Worm (Caenorhabditis elegans) whole organism, L4/young adult: ENCODE measurements around the gene F52C6.2.
"Not testable (repeated sequence)": the region's sequence is repeated elsewhere in the genome, so short reads cannot be mapped to it uniquely, and the experiment has no call there.

Source experiments
- W03F9.2 ChIP-seq: fragments of 150-350 bp; optimal IDR thresholded peaks from 2 replicates; lab custom pipeline; 2014; ENCODE audit warnings: missing biosample characterization, missing genetic modification characterization
- dao-5 ChIP-seq: sonication (generic microtip); optimal IDR thresholded peaks from 2 replicates; lab custom pipeline; 2016; ENCODE audit warnings: missing genotype, missing genetic modification characterization, moderate library complexity, missing compliant biosample characterization
- him-1 ChIP-seq: sonication (generic microtip); optimal IDR thresholded peaks from 2 replicates; lab custom pipeline; 2016; ENCODE audit warnings: missing genotype, missing genetic modification reagents, missing genetic modification characterization, missing compliant biosample characterization

The F52C6.2 gene

DNA sequence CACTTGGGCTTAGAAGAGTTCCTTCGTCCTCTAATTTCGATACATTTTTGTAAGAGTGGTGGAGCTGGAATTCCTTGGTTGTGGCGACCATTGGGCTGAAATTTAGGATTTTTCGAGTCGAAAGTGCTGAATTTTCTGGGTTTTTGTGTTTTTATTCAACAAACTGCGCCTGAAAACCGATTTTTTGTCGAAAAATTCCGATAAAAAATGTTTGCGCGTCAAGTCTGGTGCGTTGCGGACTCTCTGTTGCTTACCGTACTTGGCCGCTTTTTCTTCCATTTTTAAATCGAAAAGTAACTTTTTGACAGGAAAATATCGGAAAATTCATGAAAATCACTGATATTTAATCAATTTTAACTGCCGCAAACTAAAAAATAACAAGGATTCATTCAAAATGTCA is 8.4 kb upstream of the F52C6.2 start, which contains the start of gene bath-4:
Gene bath-4 (minus strand): TSS at position 101 of the 400 bp plus-strand sequence.
- no peak for TF ChIP-seq W03F9.2 (tag; lab: Kevin White, UChicago)
- TF ChIP-seq dao-5 (tag; lab: Kevin White, UChicago): no peak
- TF ChIP-seq him-1 (tag; lab: Kevin White, UChicago): no peak

DNA sequence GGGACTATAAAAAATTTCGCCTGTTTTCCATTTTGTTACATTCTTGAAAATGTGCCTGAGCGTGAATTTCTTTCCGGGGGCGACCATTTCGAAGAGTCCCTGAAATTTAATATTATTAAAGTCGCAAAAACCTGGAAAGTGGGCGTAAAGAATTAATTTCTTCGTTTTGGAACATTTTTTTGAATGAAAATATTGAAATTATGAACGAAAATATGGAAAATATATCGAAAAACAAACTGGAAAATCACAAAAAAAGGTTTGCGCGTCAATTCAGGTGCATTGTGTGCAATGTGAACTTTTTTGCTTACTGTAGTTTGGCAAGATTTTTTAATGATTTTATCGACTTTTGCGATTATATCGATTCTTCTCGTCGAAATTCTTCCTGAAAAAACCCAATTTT is 5.2 kb upstream of the F52C6.2 start, which contains the start of gene bath-7:
Gene bath-7 (minus strand): TSS at position 101 of the 400 bp plus-strand sequence.
- TF ChIP-seq him-1 (tag; lab: Kevin White, UChicago): no peak
- TF ChIP-seq dao-5 (tag; lab: Kevin White, UChicago): no peak
- no peak for TF ChIP-seq W03F9.2 (tag; lab: Kevin White, UChicago)

DNA sequence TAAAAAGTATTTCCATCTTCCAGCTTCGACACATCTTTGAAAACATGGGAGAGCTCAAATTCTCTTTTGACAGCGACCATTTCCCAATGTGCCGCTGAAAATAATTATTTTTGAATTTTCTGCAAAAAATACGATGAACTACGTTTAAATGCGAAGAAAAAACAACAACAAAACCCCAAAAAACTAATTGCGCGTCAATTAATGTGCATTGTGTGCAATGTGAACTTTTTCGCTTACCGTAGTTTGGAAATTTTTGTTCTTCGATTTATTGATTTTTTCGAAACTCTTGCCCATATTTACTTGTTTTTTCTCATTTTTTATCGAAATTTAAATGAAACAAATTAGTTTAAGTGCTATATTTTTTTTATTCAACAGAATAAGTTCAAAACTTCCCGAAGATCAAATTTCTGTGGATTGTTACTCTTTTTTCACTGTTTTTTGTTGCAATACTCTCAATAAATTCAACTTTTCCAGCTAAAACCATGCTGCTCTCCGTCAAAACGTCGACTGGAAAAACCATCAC is 3.5 kb upstream of the F52C6.2 start, which contains the start of the genes bath-2 and F52C6.4:
Gene bath-2 (minus strand): TSS at position 101 of the 523 bp plus-strand sequence.
Gene F52C6.4 (plus strand): TSS at position 473 of the 523 bp plus-strand sequence.
- no peak for TF ChIP-seq dao-5 (tag; lab: Kevin White, UChicago)
- TF ChIP-seq W03F9.2 (tag; lab: Kevin White, UChicago): no peak
- no peak for TF ChIP-seq him-1 (tag; lab: Kevin White, UChicago)

DNA sequence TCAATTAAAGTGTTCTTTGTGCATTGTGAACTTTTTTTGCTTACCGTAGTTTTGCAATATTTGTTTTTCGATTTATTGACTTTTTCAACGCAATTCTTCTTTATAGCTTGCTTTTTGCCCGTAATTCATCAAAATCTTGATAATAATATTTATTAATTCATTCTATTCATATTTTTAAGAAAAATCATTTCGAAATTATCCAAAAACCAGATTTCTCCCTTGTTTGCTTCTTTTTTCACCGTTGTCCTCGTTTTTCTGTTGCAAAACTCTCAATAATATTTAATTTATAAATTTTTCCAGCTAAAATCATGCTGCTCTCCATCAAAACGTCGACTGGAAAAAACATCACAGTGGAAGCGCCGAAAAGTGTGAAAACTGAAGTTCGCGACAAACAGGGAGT is 1.8 kb upstream of the F52C6.2 start, which contains the start of gene F52C6.3:
Gene F52C6.3 (plus strand): TSS at position 301 of the 400 bp plus-strand sequence.
- TF ChIP-seq dao-5 (tag; lab: Kevin White, UChicago) (no peak), him-1 (tag; lab: Kevin White, UChicago) (no peak), W03F9.2 (tag; lab: Kevin White, UChicago) (no peak)

DNA sequence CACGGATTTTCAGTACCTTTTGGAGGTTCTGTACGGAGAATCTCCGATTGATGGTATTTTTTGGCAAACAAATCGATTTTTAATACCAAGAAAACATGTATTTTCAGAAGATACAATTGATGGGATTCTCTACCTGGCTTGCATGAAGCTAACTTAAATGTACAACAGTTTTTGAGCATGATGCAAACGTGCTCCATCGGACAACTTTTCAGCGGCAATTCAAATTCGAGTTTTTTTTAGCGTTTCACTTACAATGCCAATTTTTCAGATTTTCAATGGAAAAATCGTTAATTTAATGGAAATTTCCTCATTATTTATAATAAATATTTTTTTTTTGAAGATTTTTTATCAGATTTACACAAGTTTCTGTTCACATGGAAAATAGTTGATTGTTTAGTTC is 2.3 kb downstream of the F52C6.2 start:
- TF ChIP-seq W03F9.2 (tag; lab: Kevin White, UChicago) (no peak), dao-5 (tag; lab: Kevin White, UChicago) (no peak), him-1 (tag; lab: Kevin White, UChicago) (no peak)

DNA sequence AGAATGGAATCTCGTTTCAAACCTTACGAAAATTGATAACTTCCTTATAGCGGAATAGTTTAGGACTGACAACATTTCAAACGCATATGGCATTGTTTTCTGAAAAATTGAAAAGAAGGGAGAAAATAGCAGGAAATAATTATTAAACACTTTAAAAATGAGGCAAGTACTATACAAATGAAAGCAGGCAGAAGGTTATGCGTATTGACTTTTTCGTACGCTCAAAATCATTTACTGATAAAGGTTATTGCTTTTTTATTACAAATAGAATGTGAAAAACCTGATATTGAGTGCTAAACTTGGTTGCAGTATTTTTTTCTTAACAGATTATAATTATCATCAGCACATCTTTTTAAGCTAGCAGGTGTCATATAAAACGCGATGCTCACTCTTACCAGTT is 13.4 kb downstream of the F52C6.2 start, which contains the start of gene ZK250.13:
Gene ZK250.13 (minus strand): TSS at position 101 of the 400 bp plus-strand sequence.
- TF ChIP-seq him-1 (tag; lab: Kevin White, UChicago) (no peak), dao-5 (tag; lab: Kevin White, UChicago) (no peak), W03F9.2 (tag; lab: Kevin White, UChicago) (no peak)

DNA sequence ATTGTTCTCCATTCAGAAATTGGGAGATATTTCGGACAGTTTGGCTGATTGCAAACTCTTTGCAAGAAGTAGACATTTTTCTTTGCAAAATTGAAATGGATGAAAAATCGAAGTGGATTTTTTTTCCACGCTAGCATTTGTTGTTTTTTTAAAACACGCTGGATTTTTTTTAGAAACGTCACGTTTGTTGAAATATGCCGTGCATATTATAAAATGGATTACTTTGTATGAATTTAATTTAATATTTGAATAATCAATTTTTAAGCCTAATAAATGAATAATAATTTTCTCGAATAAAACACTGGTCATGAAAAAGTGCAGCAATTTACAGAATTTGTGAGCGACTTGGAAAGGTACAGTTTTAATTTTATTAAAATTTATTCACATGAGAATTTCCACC is 18.8 kb downstream of the F52C6.2 start, which contains the start of gene ZK250.14:
Gene ZK250.14 (minus strand): TSS at position 101 of the 400 bp plus-strand sequence.
- TF ChIP-seq dao-5 (tag; lab: Kevin White, UChicago): no peak
- TF ChIP-seq W03F9.2 (tag; lab: Kevin White, UChicago): no peak
- TF ChIP-seq him-1 (tag; lab: Kevin White, UChicago): no peak

DNA sequence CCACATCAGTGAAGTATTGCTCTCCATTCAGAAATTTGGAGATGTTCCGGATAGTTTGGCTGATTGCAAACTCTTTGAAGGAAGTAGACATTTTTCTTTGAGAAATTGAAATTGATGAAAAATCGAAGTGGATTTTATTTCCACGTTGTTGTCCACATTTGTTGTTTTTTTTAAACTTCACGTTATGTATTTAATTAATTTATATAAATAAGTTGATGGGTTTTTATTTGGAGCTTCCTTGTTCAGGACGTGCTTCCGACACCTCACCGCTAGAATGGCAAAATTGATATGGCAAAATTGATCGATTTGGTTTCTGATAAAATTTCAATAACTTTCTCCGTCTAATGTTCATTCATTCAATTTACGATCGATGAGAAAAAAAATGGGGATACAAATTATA is 20.2 kb downstream of the F52C6.2 start, which contains the start of gene math-48:
Gene math-48 (minus strand): TSS at position 101 of the 400 bp plus-strand sequence.
- no peak for TF ChIP-seq dao-5 (tag; lab: Kevin White, UChicago)
- no peak for TF ChIP-seq him-1 (tag; lab: Kevin White, UChicago)
- no peak for TF ChIP-seq W03F9.2 (tag; lab: Kevin White, UChicago)

DNA sequence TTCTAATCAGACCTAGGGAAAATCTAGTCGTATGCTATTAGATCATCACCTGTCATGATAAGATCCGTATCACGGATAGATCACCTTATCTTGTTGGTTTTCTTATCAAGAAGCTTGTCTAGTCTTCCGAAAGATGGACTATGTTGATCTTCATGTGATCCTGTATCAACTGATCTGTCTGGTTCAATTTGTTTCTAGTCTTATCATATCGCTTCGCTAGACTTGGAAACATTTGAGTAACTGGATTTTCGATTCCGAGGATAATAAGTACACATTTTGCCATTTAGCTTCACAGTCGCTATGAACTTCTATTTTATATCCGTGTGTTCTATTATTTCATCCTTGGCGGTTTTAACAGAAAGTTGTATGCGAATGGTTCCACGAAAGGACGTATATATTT is 22.1 kb downstream of the F52C6.2 start, which contains the start of gene ZK250.2:
Gene ZK250.2 (plus strand): TSS at position 301 of the 400 bp plus-strand sequence.
- TF ChIP-seq dao-5, W03F9.2, him-1 (tag; lab: Kevin White, UChicago): not testable (repeated sequence)

DNA sequence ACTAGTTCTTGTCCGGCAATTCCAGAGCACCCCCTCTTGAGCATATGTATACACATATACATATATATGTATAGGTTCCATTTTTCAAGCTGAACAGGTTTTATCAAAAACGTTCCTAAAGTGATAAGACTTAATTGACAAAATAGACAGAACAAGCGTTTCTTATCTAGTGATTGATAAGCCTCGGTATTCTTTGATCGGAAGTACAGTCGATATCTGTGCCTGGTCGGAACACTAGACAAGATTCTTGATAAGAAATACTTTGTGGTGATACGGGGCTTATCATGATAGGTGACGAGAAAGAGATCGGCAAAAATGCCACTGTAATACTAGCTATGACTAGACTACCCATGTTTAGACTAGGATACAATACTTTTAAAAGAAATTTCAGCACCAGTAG is 22.9 kb downstream of the F52C6.2 start:
- TF ChIP-seq him-1 (tag; lab: Kevin White, UChicago): no peak
- TF ChIP-seq W03F9.2 (tag; lab: Kevin White, UChicago): no peak
- no peak for TF ChIP-seq dao-5 (tag; lab: Kevin White, UChicago)

DNA sequence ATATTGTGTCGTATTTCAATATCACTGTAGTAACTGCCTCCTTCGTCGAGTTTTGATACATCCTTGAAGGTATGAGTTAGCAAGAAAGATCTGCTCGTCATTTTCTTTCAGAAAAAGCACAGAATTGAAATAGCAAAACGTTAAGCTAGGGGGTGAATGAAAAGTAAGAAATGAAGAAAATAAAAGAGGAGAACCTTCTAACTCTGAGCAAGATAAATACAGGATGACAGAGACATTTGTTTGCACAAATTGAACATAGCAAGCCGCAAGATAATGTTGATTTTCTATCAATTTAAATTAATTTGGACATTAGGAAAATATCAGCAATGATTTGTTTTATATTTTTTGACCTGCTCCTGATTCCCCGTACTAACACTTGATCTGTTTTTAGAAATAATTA is 29.3 kb downstream of the F52C6.2 start, which contains the start of gene math-49:
Gene math-49 (minus strand): TSS at position 101 of the 400 bp plus-strand sequence.
- TF ChIP-seq W03F9.2, him-1, dao-5 (tag; lab: Kevin White, UChicago): not testable (repeated sequence)
